Fruit fly (Drosophila melanogaster) Kc167 (cell line): ENCODE results near the gene Prosbeta3.

Source experiments
- Myc ChIP-seq: fragments of >200 bp; optimal IDR thresholded peaks from 2 replicates; lab custom pipeline; 2017; ENCODE audit warnings: missing external identifiers
- Sin3A ChIP-seq: fragments of >200 bp; optimal IDR thresholded peaks from 2 replicates; lab custom pipeline; 2018; ENCODE audit warnings: missing external identifiers
- h ChIP-seq: fragments of >200 bp; optimal IDR thresholded peaks from 3 replicates; lab custom pipeline; 2018; ENCODE audit warnings: missing external identifiers
- insv ChIP-seq: fragments of >200 bp; optimal IDR thresholded peaks from 3 replicates; lab custom pipeline; 2018; ENCODE audit warnings: missing external identifiers
- psq ChIP-seq: fragments of >200 bp; optimal IDR thresholded peaks from 2 replicates; lab custom pipeline; 2017; ENCODE audit warnings: missing external identifiers
- ttk ChIP-seq: sonication (Bioruptor generic); optimal IDR thresholded peaks from 2 replicates; lab custom pipeline; 2017; ENCODE audit warnings: missing external identifiers

Prosbeta3 gene

DNA sequence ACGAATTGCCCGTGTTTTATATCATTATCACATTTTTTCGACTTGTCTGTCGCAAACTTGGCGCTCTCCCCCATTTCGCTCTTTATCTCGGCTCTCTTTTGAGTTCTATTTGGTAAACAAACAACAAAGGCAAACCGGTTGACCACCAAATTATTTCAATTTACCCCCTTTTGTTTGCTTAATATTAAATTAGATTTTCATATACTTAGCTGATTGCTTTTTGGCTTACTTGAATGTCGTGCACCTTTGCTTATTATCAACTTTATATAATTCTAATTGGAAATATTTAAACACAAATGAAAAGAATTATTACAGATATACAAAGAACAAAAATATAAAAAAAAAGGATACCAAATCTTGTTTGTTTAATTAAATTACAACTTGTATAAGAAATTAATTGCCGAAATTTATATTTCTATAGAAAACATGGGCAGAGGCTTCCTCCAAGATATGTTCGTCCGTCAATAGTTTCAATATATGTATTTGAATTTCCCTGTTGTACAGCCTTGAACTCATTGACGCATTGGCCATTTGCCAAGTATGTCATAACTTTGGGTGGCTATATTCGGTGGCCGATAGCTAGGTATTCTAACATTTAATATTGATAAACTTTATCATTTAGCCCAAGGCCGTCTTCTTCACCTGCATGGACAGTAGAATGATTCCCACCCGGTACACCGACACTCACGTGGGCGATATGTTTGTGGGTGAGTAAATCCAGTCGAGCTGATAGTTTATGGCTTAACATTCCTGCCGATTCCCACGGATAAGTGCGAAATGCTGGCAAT, 24.6 kb downstream of the Prosbeta3 start:
- TF ChIP-seq Myc (lab: Kevin White, UChicago): no peak
- TF ChIP-seq h (lab: Kevin White, UChicago): no peak
- no peak for TF ChIP-seq insv (lab: Kevin White, UChicago)
- no peak for TF ChIP-seq Sin3A (lab: Kevin White, UChicago)
- no peak for TF ChIP-seq ttk
- no peak for TF ChIP-seq psq

DNA sequence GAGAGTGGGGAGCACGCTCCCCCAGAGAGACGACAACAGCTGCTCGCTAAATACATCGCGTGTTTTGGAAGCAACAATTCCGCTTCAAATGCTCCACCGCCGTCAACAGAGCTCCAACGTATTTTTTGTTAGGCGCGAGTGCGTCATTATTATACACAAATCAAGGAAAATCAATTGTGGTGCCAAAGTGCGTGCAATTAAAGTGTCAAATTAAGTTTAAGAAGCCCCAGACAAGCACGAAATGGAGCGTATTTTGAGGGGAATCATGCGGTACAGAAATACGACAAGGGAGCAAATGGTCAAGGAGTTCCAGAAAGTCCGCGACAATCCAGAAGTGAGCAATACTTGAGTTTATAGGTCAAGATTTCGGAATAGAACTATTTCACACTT, 25.3 kb downstream of the Prosbeta3 start, which contains the start of gene CAHbeta:
Gene CAHbeta, plus strand, starts transcription at position 85 of the 390 bp plus-strand sequence.
- TF ChIP-seq ttk (no peak), psq (no peak), insv (lab: Kevin White, UChicago) (no peak), Sin3A (lab: Kevin White, UChicago) (no peak), h (lab: Kevin White, UChicago) (no peak), Myc (lab: Kevin White, UChicago) (no peak)

DNA sequence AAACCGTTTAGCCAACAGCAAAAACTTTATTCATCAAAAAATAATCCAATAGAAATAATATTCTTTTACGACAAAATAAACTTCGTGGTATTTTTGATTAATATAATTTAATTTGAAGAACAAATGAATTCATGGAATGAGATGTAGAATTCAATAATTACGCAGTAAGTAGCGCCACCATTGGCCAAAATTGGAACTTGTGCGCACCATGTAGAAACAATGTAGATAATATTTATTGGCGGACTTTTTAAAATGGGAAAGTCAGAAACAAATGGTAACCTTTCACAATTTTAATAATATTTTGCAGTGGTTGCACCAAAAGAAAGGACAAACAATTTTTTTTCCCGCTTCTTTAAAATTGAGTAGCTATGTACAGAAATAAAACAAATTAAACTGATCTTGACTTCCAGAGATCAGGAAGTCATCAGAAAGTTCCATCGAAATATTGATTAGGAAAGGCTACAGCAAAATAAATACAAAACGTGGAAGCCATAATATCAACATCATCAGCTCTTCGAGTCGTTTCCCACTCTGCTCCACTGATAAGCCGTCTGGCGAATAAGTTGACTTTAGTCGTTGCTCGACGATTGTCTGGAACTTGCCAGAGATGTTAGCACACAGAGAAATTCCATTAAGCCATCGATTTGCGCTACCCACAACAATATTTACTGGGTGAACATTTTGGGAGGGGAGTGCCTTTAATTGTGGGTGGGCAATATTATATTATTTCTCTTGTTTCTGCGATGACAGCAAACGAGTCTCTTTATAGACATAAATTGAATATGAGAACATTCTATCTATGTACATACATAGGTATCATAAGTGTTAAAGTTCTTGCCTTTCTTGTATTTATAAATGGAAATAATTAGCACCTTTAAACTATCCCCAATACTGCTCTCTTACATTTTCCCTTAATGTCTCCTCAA, 25.9 kb downstream of the Prosbeta3 start:
- TF ChIP-seq h (lab: Kevin White, UChicago): no peak
- TF ChIP-seq Sin3A (lab: Kevin White, UChicago): no peak
- no peak for TF ChIP-seq insv (lab: Kevin White, UChicago)
- no peak for TF ChIP-seq Myc (lab: Kevin White, UChicago)
- no peak for TF ChIP-seq psq
- no peak for TF ChIP-seq ttk

DNA sequence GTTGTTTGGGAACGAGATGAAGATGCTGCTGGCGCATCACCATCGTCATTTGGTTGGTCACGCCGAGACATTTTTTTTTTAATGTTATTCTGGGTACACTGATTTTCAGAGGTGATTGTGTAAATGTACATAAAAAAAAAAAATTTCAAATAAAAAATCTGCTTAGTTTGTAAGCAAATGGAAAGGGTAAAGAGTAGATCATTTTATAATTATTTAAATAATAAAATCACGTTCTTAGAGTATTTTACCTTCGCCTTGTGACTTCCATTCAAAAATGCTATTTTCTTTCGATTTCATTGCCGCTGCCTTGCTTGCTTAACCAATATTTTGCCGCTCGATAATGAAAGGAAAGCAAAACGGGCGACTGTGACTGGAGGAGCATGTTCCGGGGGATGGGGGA, 27.3 kb downstream of the Prosbeta3 start:
- TF ChIP-seq psq (no peak), h (lab: Kevin White, UChicago) (no peak), insv (lab: Kevin White, UChicago) (no peak), Sin3A (lab: Kevin White, UChicago) (no peak), Myc (lab: Kevin White, UChicago) (no peak), ttk (no peak)

DNA sequence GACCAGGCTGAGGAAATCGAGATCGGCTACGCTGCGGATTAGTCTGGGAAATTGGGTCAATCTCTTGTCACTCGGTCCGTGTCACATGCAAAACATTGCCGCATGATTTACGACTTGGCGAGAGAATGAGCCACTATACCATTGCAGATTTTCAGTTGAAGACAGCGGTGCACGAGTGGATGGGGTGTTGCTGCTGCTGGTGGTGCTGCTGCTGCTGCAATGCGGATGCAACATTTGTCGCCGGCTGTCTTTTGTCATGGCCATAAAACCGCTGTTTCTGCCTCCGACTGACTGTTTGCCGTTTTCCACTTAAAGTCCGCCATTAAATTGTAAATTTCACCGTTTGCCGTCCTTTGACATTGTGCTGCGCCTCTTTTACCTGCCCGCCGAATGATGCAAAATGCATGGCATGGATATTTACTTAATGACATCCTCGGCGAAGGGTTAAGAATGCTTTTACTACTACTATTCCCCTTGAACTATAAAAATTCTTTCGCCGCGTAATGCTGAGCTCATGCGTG, 29.9 kb downstream of the Prosbeta3 start:
- no peak for TF ChIP-seq Sin3A (lab: Kevin White, UChicago)
- no peak for TF ChIP-seq insv (lab: Kevin White, UChicago)
- no peak for TF ChIP-seq h (lab: Kevin White, UChicago)
- no peak for TF ChIP-seq Myc (lab: Kevin White, UChicago)
- TF ChIP-seq ttk: no peak
- no peak for TF ChIP-seq psq

DNA sequence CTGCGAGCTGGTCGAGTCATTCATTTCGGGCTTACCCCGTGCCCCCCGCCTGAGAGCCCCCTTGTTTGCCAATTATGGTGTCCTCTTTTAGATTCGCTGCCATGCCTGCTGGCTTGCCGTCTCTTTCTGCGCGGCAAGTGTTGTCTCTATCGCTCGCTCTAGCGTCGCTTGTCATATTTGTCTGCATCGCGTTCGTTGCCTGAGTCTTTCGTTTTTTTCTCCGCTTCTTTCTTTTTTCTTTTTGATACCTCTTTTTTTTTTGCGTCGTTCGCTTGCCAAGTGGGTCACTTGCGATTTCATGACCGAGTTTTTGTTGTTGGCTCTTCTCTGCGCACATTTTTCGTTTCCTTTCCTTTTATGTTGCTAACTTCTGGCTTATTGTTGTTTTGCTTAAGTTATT, 34.2 kb downstream of the Prosbeta3 start:
- TF ChIP-seq h (lab: Kevin White, UChicago): no peak
- TF ChIP-seq ttk: no peak
- no peak for TF ChIP-seq psq
- TF ChIP-seq Sin3A (lab: Kevin White, UChicago): no peak
- no peak for TF ChIP-seq Myc (lab: Kevin White, UChicago)
- no peak for TF ChIP-seq insv (lab: Kevin White, UChicago)

DNA sequence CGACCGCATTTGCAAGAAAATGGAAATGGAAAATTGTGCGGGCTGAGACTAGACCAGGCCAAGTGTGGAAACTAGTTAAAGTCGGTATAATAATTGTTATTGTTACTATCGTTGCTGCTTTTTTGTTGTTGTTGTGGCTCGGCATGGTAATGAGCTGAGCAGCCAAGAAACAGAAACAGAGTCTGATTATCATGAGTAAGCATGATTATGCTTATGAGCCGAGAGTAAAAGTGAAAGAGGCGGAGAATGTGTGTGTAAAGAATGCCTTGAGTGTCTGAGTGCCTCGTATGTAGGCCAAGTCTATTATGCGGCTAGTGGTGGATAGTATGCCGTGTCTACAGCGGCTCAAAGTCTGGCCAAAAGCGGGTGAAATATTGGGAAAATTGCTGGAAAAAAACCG, 35.3 kb downstream of the Prosbeta3 start:
- no peak for TF ChIP-seq psq
- no peak for TF ChIP-seq insv (lab: Kevin White, UChicago)
- TF ChIP-seq ttk: no peak
- TF ChIP-seq Myc (lab: Kevin White, UChicago): no peak

DNA sequence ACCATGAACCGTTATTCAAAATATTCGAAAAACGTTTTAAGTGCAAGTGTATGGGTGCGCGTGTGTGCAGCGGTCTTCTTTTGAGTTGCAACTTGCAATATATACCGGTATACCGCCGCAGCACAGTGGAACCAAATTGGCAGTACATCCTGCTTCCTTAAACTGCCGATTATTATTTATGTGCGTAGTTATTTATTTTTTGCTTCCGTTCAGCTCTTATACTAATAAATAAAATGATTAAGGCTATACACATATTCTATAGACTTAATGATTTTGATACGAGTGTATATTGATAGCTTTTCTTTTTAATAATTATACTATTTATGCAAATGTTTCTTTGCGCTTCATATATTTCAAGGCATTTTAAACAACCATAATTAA, 36.1 kb downstream of the Prosbeta3 start:
- TF ChIP-seq ttk (no peak), psq (no peak), h (lab: Kevin White, UChicago) (no peak), Myc (lab: Kevin White, UChicago) (no peak), Sin3A (lab: Kevin White, UChicago) (no peak), insv (lab: Kevin White, UChicago) (no peak)

DNA sequence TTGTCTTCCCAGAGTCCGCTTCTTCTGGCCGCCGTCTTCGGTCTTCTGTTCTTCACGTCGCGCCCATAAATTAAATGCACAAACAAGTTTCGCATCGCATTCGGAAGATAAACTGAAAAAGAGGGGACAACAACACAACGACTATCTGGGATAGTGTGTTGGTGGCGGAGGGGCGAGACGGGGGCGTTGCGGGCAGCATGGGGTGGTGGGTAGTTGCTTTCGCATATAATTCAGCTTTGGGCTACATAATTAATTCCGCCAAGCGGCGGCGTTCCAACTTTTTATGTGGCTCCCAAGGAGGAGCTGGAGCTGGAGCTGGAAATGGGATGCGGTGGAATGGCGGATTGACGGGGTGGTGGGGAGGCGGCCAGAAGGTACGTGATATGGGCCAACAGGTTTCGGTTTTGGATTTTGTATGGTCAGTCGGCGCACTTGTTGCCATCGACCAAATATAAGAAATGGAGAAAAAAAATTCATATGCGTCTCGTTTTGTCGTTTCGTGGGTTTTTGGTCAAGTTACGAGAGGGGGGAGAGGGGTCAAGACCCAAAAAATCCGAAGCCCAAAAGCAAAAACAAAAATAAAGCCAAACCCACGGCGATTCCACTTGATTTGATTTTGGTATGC, 36.6 kb downstream of the Prosbeta3 start:
- TF ChIP-seq Sin3A (lab: Kevin White, UChicago) (no peak), Myc (lab: Kevin White, UChicago) (no peak), ttk (no peak)

DNA sequence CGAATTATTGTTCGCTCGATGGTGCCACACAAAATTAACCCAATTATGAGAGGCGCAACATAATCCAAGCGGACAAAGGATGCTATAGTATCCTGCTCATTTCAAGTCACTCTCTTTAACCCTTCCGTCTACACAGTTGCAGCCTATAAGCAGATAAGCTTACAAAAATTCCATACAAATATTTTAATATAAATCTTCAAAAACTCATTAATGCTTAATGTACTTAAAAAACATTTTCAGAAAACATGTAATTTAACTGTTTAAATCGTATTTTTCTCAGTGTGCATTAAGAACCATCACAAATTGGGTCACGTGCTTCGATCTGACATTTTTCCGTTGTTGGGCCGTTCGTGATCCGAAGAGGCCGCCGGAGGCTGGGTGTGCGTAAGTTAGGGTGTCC, 37.2 kb downstream of the Prosbeta3 start:
- TF ChIP-seq h (lab: Kevin White, UChicago) (no peak), Myc (lab: Kevin White, UChicago) (no peak), Sin3A (lab: Kevin White, UChicago) (no peak), insv (lab: Kevin White, UChicago) (no peak), psq (no peak), ttk (no peak)

DNA sequence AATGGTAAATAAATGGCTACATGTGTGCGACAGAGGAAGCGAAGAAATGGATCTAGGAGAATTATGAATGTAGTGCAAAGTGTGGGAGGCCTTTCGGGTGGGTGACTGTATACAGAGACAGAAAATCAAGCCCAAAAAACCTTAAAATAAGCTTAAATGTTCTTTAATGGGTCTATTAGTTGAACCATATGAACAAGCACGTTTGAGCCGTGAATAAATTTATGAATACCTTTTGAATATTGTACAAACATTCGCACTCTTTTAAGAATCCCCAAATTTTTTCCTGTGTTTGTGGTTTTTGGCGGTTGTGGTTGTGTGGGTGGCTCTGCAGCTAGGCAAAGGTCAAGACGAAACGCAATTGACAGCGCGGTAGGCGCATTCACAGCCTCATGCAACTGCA, 39.4 kb downstream of the Prosbeta3 start:
- TF ChIP-seq ttk: no peak
- no peak for TF ChIP-seq h (lab: Kevin White, UChicago)
- TF ChIP-seq insv (lab: Kevin White, UChicago): no peak
- no peak for TF ChIP-seq Sin3A (lab: Kevin White, UChicago)
- TF ChIP-seq psq: no peak
- no peak for TF ChIP-seq Myc (lab: Kevin White, UChicago)
